Fruit fly (Drosophila melanogaster): ENCODE measurements around the gene CG11360.

The CG11360 gene

dm6 chr4:659884-660846, 10.8 kb upstream of the CG11360 start, which contains the start of gene gw (continued):
- TF ChIP-seq CG13624 (GFP tag; optimal IDR thresholded peaks at IDR 0.05): peak; percentile 73
- peak; percentile 65 for TF ChIP-seq CG14014 (GFP tag; IDR thresholded peaks at IDR 0.05)
- peak; percentile 63 for TF ChIP-seq unc-4 (GFP tag; IDR thresholded peaks at IDR 0.05; ENCODE audit: partially characterized antibody)
- peak; percentile 53; the same call in 2 of the 3 replicates for TF ChIP-seq HLH4C (GFP tag; IDR thresholded peaks at IDR 0.05; ENCODE audit: partially characterized antibody)
- TF ChIP-seq Sox100B (GFP tag; optimal IDR thresholded peaks at IDR 0.05): peak; percentile 83
- TF ChIP-seq CG33213 (GFP tag; optimal IDR thresholded peaks at IDR 0.05): peak; percentile 68
- TF ChIP-seq nmo (GFP tag; optimal IDR thresholded peaks at IDR 0.05): peak; percentile 78
- no peak for TF ChIP-seq Trl (optimal IDR thresholded peaks at IDR 0.05)
- TF ChIP-seq Trl (GFP tag; optimal IDR thresholded peaks at IDR 0.05): peak; percentile 84
- peak; percentile 76 for TF ChIP-seq CG8089 (GFP tag; optimal IDR thresholded peaks at IDR 0.05)
- peak; percentile 71 for TF ChIP-seq wdn (GFP tag; IDR thresholded peaks at IDR 0.05)
- TF ChIP-seq CG14441 (GFP tag; IDR thresholded peaks at IDR 0.05): peak; percentile 67
- peak; percentile 47 for TF ChIP-seq CG9609 (GFP tag; optimal IDR thresholded peaks at IDR 0.05)
- TF ChIP-seq CG10267 (tag; optimal IDR thresholded peaks at IDR 0.05): peak; percentile 74
- TF ChIP-seq phol (tag; optimal IDR thresholded peaks at IDR 0.05): peak; percentile 74

- TF ChIP-seq sens (GFP tag) (peak; percentile 71), Hand (GFP tag; optimal IDR thresholded peaks at IDR 0.05) (no peak), corto (GFP tag; optimal IDR thresholded peaks at IDR 0.05) (no peak), gcm (GFP tag; optimal IDR thresholded peaks at IDR 0.05) (peak; percentile 68), MESR4 (GFP tag; optimal IDR thresholded peaks at IDR 0.05) (peak; percentile 5), CG12769 (tag; optimal IDR thresholded peaks at IDR 0.05) (peak; percentile 26), CG2199 (GFP tag; IDR thresholded peaks at IDR 0.05) (peak; percentile 10; the same call in 1 of the 3 replicates), Oli (tag; optimal IDR thresholded peaks at IDR 0.05) (no peak), Pdp1 (GFP tag; optimal IDR thresholded peaks at IDR 0.05) (peak in 1 of 2 experiments; percentile 31)
Measured at dm6 chr4:662101-662500, 8.8 kb upstream of the CG11360 start.

dm6 chr4:663055-663670, 7.8 kb upstream of the CG11360 start, which contains the start of the genes CG46466 and Slip1:
Gene CG46466 (minus strand): TSS chr4:663124.
Gene Slip1 (plus strand): TSS chr4:663621.
- no peak for TF ChIP-seq CG14667 (GFP tag; IDR thresholded peaks at IDR 0.05)
- TF ChIP-seq Rfx (GFP tag; IDR thresholded peaks at IDR 0.05): no peak
- TF ChIP-seq H15 (GFP tag; IDR thresholded peaks at IDR 0.05): no peak
- no peak for TF ChIP-seq en (GFP tag; optimal IDR thresholded peaks at IDR 0.05)
- TF ChIP-seq lola (GFP tag; optimal IDR thresholded peaks at IDR 0.05): peak in 2 of 3 experiments; percentile 27 to 87
- TF ChIP-seq Sry-β (GFP tag; optimal IDR thresholded peaks at IDR 0.05): peak; percentile 18
- TF ChIP-seq tin (GFP tag; optimal IDR thresholded peaks at IDR 0.05): no peak
- TF ChIP-seq bsh (GFP tag; optimal IDR thresholded peaks at IDR 0.05): peak in 1 of 2 experiments; percentile 11
- TF ChIP-seq Gsc (GFP tag; IDR thresholded peaks at IDR 0.05): no peak
- TF ChIP-seq Eip74EF (GFP tag; optimal IDR thresholded peaks at IDR 0.05): peak in 1 of 2 experiments; percentile 62
- peak; percentile 37 for TF ChIP-seq CG4820 (GFP tag; optimal IDR thresholded peaks at IDR 0.05)
- no peak for TF ChIP-seq D (optimal IDR thresholded peaks at IDR 0.05)
- TF ChIP-seq D (GFP tag; optimal IDR thresholded peaks at IDR 0.05): no peak
- peak; percentile 13 for TF ChIP-seq pnt (GFP tag; optimal IDR thresholded peaks at IDR 0.05)
- no peak for TF ChIP-seq lov (optimal IDR thresholded peaks at IDR 0.05)
- TF ChIP-seq lov (GFP tag; IDR thresholded peaks at IDR 0.05): no peak
- TF ChIP-seq CG18262 (tag; optimal IDR thresholded peaks at IDR 0.05): peak; percentile 32
- TF ChIP-seq row (GFP tag; IDR thresholded peaks at IDR 0.05): peak; percentile 76
- peak; percentile 25 for TF ChIP-seq CG10267 (tag; optimal IDR thresholded peaks at IDR 0.05)
- peak; percentile 31 for TF ChIP-seq CG30403 (GFP tag; optimal IDR thresholded peaks at IDR 0.05)
- TF ChIP-seq CG17359 (tag; optimal IDR thresholded peaks at IDR 0.05): peak; percentile 24
- no peak for TF ChIP-seq kni (GFP tag; optimal IDR thresholded peaks at IDR 0.05)
- TF ChIP-seq Dfd (GFP tag; optimal IDR thresholded peaks at IDR 0.05): peak in 1 of 2 experiments; percentile 75
